Worm (Caenorhabditis elegans) whole organism, L3 larva: ENCODE data around the gene rpi-1.

Source experiments
- ama-1 ChIP-seq: fragments of 150-350 bp; optimal IDR thresholded peaks from 2 replicates; lab custom pipeline; 2018
- pha-4 ChIP-seq: fragments of 150-350 bp; optimal IDR thresholded peaks from 2 replicates; lab custom pipeline; 2014; ENCODE audit warnings: missing biosample characterization, missing genetic modification reagents, missing genetic modification characterization
- ztf-11 ChIP-seq: fragments of 150-350 bp; optimal IDR thresholded peaks from 2 replicates; lab custom pipeline; 2014; ENCODE audit warnings: missing biosample characterization, missing genetic modification characterization

- no peak for TF ChIP-seq ama-1 (lab: Kevin White, UChicago)
- no peak for TF ChIP-seq ztf-11 (tag; lab: Kevin White, UChicago)
- no peak for TF ChIP-seq pha-4 (tag; lab: Kevin White, UChicago)
Measured at ce11 chrII:13933534-13933933, 28.7 kb downstream of the rpi-1 start.
